Fruit fly (Drosophila melanogaster) S2 (cell line): Measurements from ENCODE around the gene GAPcenA.

Experiments used
- CG8478 ChIP-seq: fragments of >200 bp; optimal IDR thresholded peaks from 2 replicates; lab custom pipeline; 2018
- CTCF ChIP-seq, 2 experiments: fragments of >200 bp; optimal IDR thresholded peaks; 2 replicates each; lab custom pipeline; 2018

- TF ChIP-seq CTCF (optimal IDR thresholded peaks at IDR 0.05; lab: Kevin White, UChicago) (no peak), CG8478 (lab: Kevin White, UChicago) (no peak)
Measured at dm6 chr3L:8356196-8356595, 9.8 kb downstream of the GAPcenA start, which contains the start of gene Culd.
